Worm (Caenorhabditis elegans): ENCODE results near the gene clec-52.
A peak's percentile ranks its signal among the peaks of the same experiment; 100 is the strongest.

The clec-52 gene

ce11 chrIV:8175686-8176532 lies 7.3 kb upstream of the clec-52 start, which contains the start of gene pct-1:
pct-1 (plus strand) TSS chrIV:8176482.
- TF ChIP-seq C17E4.6 (GFP tag; IDR thresholded peaks at IDR 0.05) (no peak), snpc-4 (GFP tag; optimal IDR thresholded peaks at IDR 0.05) (no peak), snpc-4 (tag; optimal IDR thresholded peaks at IDR 0.05) (no peak), athp-1 (tag; optimal IDR thresholded peaks at IDR 0.05) (no peak), attf-6 (GFP tag; IDR thresholded peaks at IDR 0.05) (no peak), unc-62 (GFP tag; optimal IDR thresholded peaks at IDR 0.05) (no peak), snpc-1.3 (tag; optimal IDR thresholded peaks at IDR 0.05; ENCODE audit: insufficient read depth) (no peak)

- no peak for TF ChIP-seq ceh-91 (GFP tag; IDR thresholded peaks at IDR 0.05)
- TF ChIP-seq ets-4 (GFP tag; optimal IDR thresholded peaks at IDR 0.05), result peak; percentile 23
- peak; percentile 91 for TF ChIP-seq nhr-80 (tag; optimal IDR thresholded peaks at IDR 0.05)
Observed at ce11 chrIV:8174792-8175191, 6.2 kb upstream of the clec-52 start.

ce11 chrIV:8173610-8174009 lies 5.0 kb upstream of the clec-52 start:
- TF ChIP-seq nfya-2 (GFP tag; IDR thresholded peaks at IDR 0.05) (no peak), F23B12.7 (tag; optimal IDR thresholded peaks at IDR 0.05; ENCODE audit: insufficient read depth) (no peak), bed-1 (GFP tag; IDR thresholded peaks at IDR 0.05) (no peak), F10E7.11 (tag; optimal IDR thresholded peaks at IDR 0.05) (no peak), T26A5.8 (tag; optimal IDR thresholded peaks at IDR 0.05) (no peak), bed-2 (GFP tag; IDR thresholded peaks at IDR 0.05) (no peak), rec-8 (tag; optimal IDR thresholded peaks at IDR 0.05) (no peak), madf-10 (tag; optimal IDR thresholded peaks at IDR 0.05) (no peak), ztf-6 (GFP tag; IDR thresholded peaks at IDR 0.05) (no peak), athp-1 (tag; optimal IDR thresholded peaks at IDR 0.05) (no peak), akir-1 (GFP tag; optimal IDR thresholded peaks at IDR 0.05) (no peak), unc-130 (GFP tag; optimal IDR thresholded peaks at IDR 0.05) (no peak)

ce11 chrIV:8171376-8171775 lies 2.8 kb upstream of the clec-52 start:
- TF ChIP-seq ceh-58 (GFP tag; IDR thresholded peaks at IDR 0.05), result no peak
- TF ChIP-seq ceh-27 (GFP tag; optimal IDR thresholded peaks at IDR 0.05), result peak; percentile 66

- TF ChIP-seq nfya-1 (tag; optimal IDR thresholded peaks at IDR 0.05; ENCODE audit: borderline replicate concordance, insufficient read depth) (no peak), hmg-1.2 (GFP tag; IDR thresholded peaks at IDR 0.05) (peak; percentile 70; the same call in 1 of the 2 replicates)
Observed at ce11 chrIV:8170264-8170663, 1.7 kb upstream of the clec-52 start.

- no peak for TF ChIP-seq repo-1 (tag; optimal IDR thresholded peaks at IDR 0.05)
- TF ChIP-seq nhr-80 (tag; optimal IDR thresholded peaks at IDR 0.05), result no peak
- TF ChIP-seq B0019.2 (GFP tag; conservative IDR thresholded peaks at IDR 0.05), result no peak
- no peak for TF ChIP-seq cebp-2 (GFP tag; IDR thresholded peaks at IDR 0.05)
- no peak for TF ChIP-seq ceh-27 (GFP tag; optimal IDR thresholded peaks at IDR 0.05)
- TF ChIP-seq hlh-12 (tag; optimal IDR thresholded peaks at IDR 0.05), result no peak
- TF ChIP-seq madf-3 (GFP tag; IDR thresholded peaks at IDR 0.05), result no peak
- no peak for TF ChIP-seq ama-1 (optimal IDR thresholded peaks at IDR 0.05)
- no peak for TF ChIP-seq ama-1 (GFP tag; optimal IDR thresholded peaks at IDR 0.05)
- TF ChIP-seq sptf-2 (GFP tag; optimal IDR thresholded peaks at IDR 0.05), result no peak
- no peak for TF ChIP-seq snpc-1.3 (tag; optimal IDR thresholded peaks at IDR 0.05; ENCODE audit: insufficient read depth)
- no peak for TF ChIP-seq akir-1 (GFP tag; optimal IDR thresholded peaks at IDR 0.05)
- no peak for TF ChIP-seq F49E8.2 (tag; optimal IDR thresholded peaks at IDR 0.05; ENCODE audit: insufficient read depth)
- TF ChIP-seq T26A5.8 (tag; optimal IDR thresholded peaks at IDR 0.05), result no peak
- no peak for TF ChIP-seq nfyb-1 (GFP tag; IDR thresholded peaks at IDR 0.05)
- no peak for TF ChIP-seq madf-6 (GFP tag; IDR thresholded peaks at IDR 0.05)
Observed at ce11 chrIV:8169674-8170073, 1.1 kb upstream of the clec-52 start, which contains the start of gene C07G1.15. C07G1.15 (plus strand) TSS chrIV:8169974.
